Worm (Caenorhabditis elegans) whole organism, early embryonic: Measurements from ENCODE around the gene C29A12.6.

ENCODE experiments used
- B0310.2 ChIP-seq: sonication (generic microtip); optimal IDR thresholded peaks from 2 replicates; lab custom pipeline; 2016; ENCODE audit warnings: mild to moderate bottlenecking, missing genetic modification characterization, missing compliant biosample characterization
- F13C5.2 ChIP-seq: sonication (generic microtip); optimal IDR thresholded peaks from 2 replicates; lab custom pipeline; 2017; ENCODE audit warnings: mild to moderate bottlenecking, missing genetic modification characterization, inconsistent platforms, missing compliant biosample characterization
- aly-1 ChIP-seq: sonication (generic microtip); optimal IDR thresholded peaks from 2 replicates; lab custom pipeline; 2016; ENCODE audit warnings: missing genetic modification characterization, missing compliant biosample characterization
- ama-1 ChIP-seq: fragments of 150-350 bp; optimal IDR thresholded peaks from 2 replicates; lab custom pipeline; 2014
- ceh-13 ChIP-seq: fragments of 200-800 bp; sonication (Bioruptor generic); optimal IDR thresholded peaks from 2 replicates; lab custom pipeline; 2018; ENCODE audit warnings: mild to moderate bottlenecking, missing genetic modification characterization, missing compliant biosample characterization
- ceh-36 ChIP-seq: sonication (generic microtip); optimal IDR thresholded peaks from 2 replicates; lab custom pipeline; 2016; ENCODE audit warnings: missing genetic modification characterization, inconsistent platforms, missing compliant biosample characterization
- ets-7 ChIP-seq: sonication (generic microtip); optimal IDR thresholded peaks from 2 replicates; lab custom pipeline; 2016; ENCODE audit warnings: missing genotype, missing genetic modification characterization, missing compliant biosample characterization
- flt-1 ChIP-seq: fragments of 200-800 bp; sonication (Bioruptor generic); IDR thresholded peaks from 2 replicates; pipeline ENCODE4 v1.3.6; 2022; ENCODE audit warnings: missing genetic modification characterization, missing compliant biosample characterization
- hmbx-1 ChIP-seq: sonication (generic microtip); optimal IDR thresholded peaks from 2 replicates; lab custom pipeline; 2016; ENCODE audit warnings: mild to moderate bottlenecking, missing genetic modification characterization, missing compliant biosample characterization
- hmg-4 ChIP-seq: fragments of 200-800 bp; sonication (Bioruptor generic); optimal IDR thresholded peaks from 2 replicates; lab custom pipeline; 2018; ENCODE audit warnings: mild to moderate bottlenecking, missing genetic modification characterization, missing compliant biosample characterization
- hnd-1 ChIP-seq: sonication (generic microtip); optimal IDR thresholded peaks from 2 replicates; lab custom pipeline; 2016; ENCODE audit warnings: missing genetic modification characterization, missing compliant biosample characterization
- pes-1 ChIP-seq: fragments of 200-800 bp; sonication (Bioruptor generic); IDR thresholded peaks from 2 replicates; pipeline ENCODE4 v1.3.6; 2022; ENCODE audit warnings: missing genetic modification reagents, missing genetic modification characterization, missing compliant biosample characterization
- scrt-1 ChIP-seq: fragments of 200-800 bp; sonication (Bioruptor generic); IDR thresholded peaks from 2 replicates; pipeline ENCODE4 v1.3.6; 2022; ENCODE audit warnings: missing genetic modification characterization, missing compliant biosample characterization
- sea-1 ChIP-seq: fragments of 200-800 bp; sonication (Bioruptor generic); conservative IDR thresholded peaks from 2 replicates; pipeline ENCODE4 v1.3.6; 2022; ENCODE audit warnings: missing genetic modification characterization, missing compliant biosample characterization
- tbx-11 ChIP-seq: fragments of 200-800 bp; sonication (Bioruptor generic); IDR thresholded peaks from 2 replicates; pipeline ENCODE4 v1.3.6; 2022; ENCODE audit warnings: missing genetic modification characterization, missing compliant biosample characterization
- tbx-37 ChIP-seq: fragments of 200-800 bp; sonication (Bioruptor generic); conservative IDR thresholded peaks from 2 replicates; pipeline ENCODE4 v1.3.6; 2022; ENCODE audit warnings: missing genetic modification reagents, missing genetic modification characterization, missing compliant biosample characterization
- tra-4 ChIP-seq: sonication (generic microtip); optimal IDR thresholded peaks from 2 replicates; lab custom pipeline; 2017; ENCODE audit warnings: missing genetic modification characterization, missing compliant biosample characterization

Gene C29A12.6

ce11 chrV:10896295-10896694, 49.3 kb downstream of the C29A12.6 start, which contains the start of gene F32D8.13:
TSS of gene F32D8.13 (minus strand) at chrV:10896543.
- TF ChIP-seq ama-1 (lab: Kevin White, UChicago): no peak
- no peak for TF ChIP-seq F13C5.2 (tag; lab: Kevin White, UChicago)
- no peak for TF ChIP-seq hnd-1 (tag; lab: Kevin White, UChicago)
- no peak for TF ChIP-seq B0310.2 (tag; lab: Kevin White, UChicago)
- no peak for TF ChIP-seq hmbx-1 (tag; lab: Kevin White, UChicago)
- TF ChIP-seq aly-1: no peak
- no peak for TF ChIP-seq pes-1
- TF ChIP-seq scrt-1 (GFP tag; lab: Robert Waterston, UW): no peak
- no peak for TF ChIP-seq hmg-4 (GFP tag; lab: Kevin White, UChicago)
- no peak for TF ChIP-seq tra-4 (tag; lab: Kevin White, UChicago)

DNA sequence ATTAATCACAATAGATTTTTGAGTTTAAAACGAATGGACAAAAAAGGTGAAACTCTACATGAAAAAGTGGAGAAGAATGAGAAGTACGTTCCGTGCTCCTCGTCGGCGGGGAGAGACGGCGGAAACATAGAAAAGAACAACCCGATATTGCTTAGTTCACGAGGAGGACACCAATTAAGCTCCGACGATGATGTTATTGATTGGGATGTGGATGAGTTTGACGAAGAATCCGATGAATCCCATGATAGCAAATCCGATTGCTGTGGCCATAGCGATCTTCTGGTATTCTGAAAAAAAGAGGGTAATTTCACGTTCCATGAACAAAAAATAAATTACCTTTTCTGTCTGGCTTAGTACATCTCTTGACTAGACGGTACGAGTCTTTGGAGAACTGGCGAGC, 49.7 kb downstream of the C29A12.6 start:
- TF ChIP-seq scrt-1 (GFP tag; lab: Robert Waterston, UW) (no peak), aly-1 (no peak), F13C5.2 (tag; lab: Kevin White, UChicago) (no peak)

DNA sequence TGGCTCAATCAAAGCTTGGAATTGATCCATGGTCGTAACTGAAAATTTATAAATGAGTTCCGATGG, 49.9 kb downstream of the C29A12.6 start, which contains the start of gene sec-61.G:
TSS of gene sec-61.G (minus strand) at position 38 of the 66 bp plus-strand sequence.
- TF ChIP-seq hnd-1 (tag; lab: Kevin White, UChicago) (no peak), ceh-36 (tag; lab: Kevin White, UChicago) (no peak), ama-1 (lab: Kevin White, UChicago) (no peak), scrt-1 (GFP tag; lab: Robert Waterston, UW) (no peak), flt-1 (GFP tag; lab: Robert Waterston, UW) (no peak), hmg-4 (GFP tag; lab: Kevin White, UChicago) (no peak), tbx-11 (GFP tag; lab: Robert Waterston, UW) (no peak), sea-1 (no peak), F13C5.2 (tag; lab: Kevin White, UChicago) (no peak), aly-1 (no peak), ets-7 (tag; lab: Kevin White, UChicago) (no peak), B0310.2 (tag; lab: Kevin White, UChicago) (no peak), tra-4 (tag; lab: Kevin White, UChicago) (no peak), ceh-13 (GFP tag; lab: Kevin White, UChicago) (no peak), pes-1 (no peak), tbx-37 (GFP tag; lab: Robert Waterston, UW) (no peak), hmbx-1 (tag; lab: Kevin White, UChicago) (no peak)

ce11 chrV:10897172-10897571, 50.2 kb downstream of the C29A12.6 start:
- no peak for TF ChIP-seq ceh-36 (tag; lab: Kevin White, UChicago)
- peak; percentile 53 for TF ChIP-seq hnd-1 (tag; lab: Kevin White, UChicago)
- TF ChIP-seq pes-1: no peak; the same call in none of the 2 replicates
- TF ChIP-seq tbx-11 (GFP tag; lab: Robert Waterston, UW): peak; percentile 58; the same call in 1 of the 2 replicates
- peak; percentile 76 for TF ChIP-seq flt-1 (GFP tag; lab: Robert Waterston, UW)
- TF ChIP-seq aly-1: no peak
- TF ChIP-seq tra-4 (tag; lab: Kevin White, UChicago): no peak
- no peak for TF ChIP-seq ceh-13 (GFP tag; lab: Kevin White, UChicago)
- peak; percentile 93 for TF ChIP-seq F13C5.2 (tag; lab: Kevin White, UChicago)
- TF ChIP-seq tbx-37 (GFP tag; lab: Robert Waterston, UW): peak; percentile 61
- peak; percentile 82 for TF ChIP-seq hmg-4 (GFP tag; lab: Kevin White, UChicago)
- no peak for TF ChIP-seq ama-1 (lab: Kevin White, UChicago)
- no peak for TF ChIP-seq ets-7 (tag; lab: Kevin White, UChicago)
- TF ChIP-seq scrt-1 (GFP tag; lab: Robert Waterston, UW): peak; percentile 46; the same call in 1 of the 2 replicates
- TF ChIP-seq sea-1: peak; percentile 68; the same call in 1 of the 2 replicates
- no peak for TF ChIP-seq hmbx-1 (tag; lab: Kevin White, UChicago)
- peak; percentile 25 for TF ChIP-seq B0310.2 (tag; lab: Kevin White, UChicago)

DNA sequence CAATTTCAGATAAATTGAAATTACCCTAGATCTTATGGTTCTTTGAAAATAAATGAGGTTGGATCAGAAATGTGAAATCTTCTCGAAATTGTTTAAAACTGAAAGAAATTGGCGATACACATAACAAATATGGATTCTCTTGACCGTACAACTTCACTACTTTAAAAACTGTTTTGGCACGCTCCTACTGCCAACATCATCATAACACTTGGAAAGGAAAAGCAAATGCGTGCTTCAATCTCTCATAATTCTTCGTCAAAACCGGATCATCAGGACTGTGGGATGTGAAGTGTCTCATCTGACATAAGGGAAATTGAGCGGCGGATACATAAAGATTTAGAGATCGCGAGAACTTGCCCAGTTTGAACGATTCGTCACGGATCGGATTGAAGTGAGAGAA, 51.1 kb downstream of the C29A12.6 start, which contains the start of gene F32D8.7:
TSS of gene F32D8.7 (plus strand) at position 329 of the 400 bp plus-strand sequence.
- TF ChIP-seq sea-1: no peak
- TF ChIP-seq aly-1: no peak
- no peak for TF ChIP-seq ets-7 (tag; lab: Kevin White, UChicago)
- TF ChIP-seq ceh-36 (tag; lab: Kevin White, UChicago): no peak
- TF ChIP-seq ceh-13 (GFP tag; lab: Kevin White, UChicago): no peak
- no peak for TF ChIP-seq hmbx-1 (tag; lab: Kevin White, UChicago)
- TF ChIP-seq hnd-1 (tag; lab: Kevin White, UChicago): no peak
- TF ChIP-seq F13C5.2 (tag; lab: Kevin White, UChicago): no peak
- no peak for TF ChIP-seq scrt-1 (GFP tag; lab: Robert Waterston, UW)
- no peak for TF ChIP-seq ama-1 (lab: Kevin White, UChicago)
- no peak for TF ChIP-seq B0310.2 (tag; lab: Kevin White, UChicago)
- TF ChIP-seq tbx-11 (GFP tag; lab: Robert Waterston, UW): no peak
- no peak for TF ChIP-seq hmg-4 (GFP tag; lab: Kevin White, UChicago)

- TF ChIP-seq pes-1 (no peak), aly-1 (no peak), tbx-11 (GFP tag; lab: Robert Waterston, UW) (no peak), ets-7 (tag; lab: Kevin White, UChicago) (no peak), scrt-1 (GFP tag; lab: Robert Waterston, UW) (no peak), B0310.2 (tag; lab: Kevin White, UChicago) (no peak), F13C5.2 (tag; lab: Kevin White, UChicago) (no peak), hnd-1 (tag; lab: Kevin White, UChicago) (no peak), ceh-36 (tag; lab: Kevin White, UChicago) (no peak), hmbx-1 (tag; lab: Kevin White, UChicago) (no peak), hmg-4 (GFP tag; lab: Kevin White, UChicago) (no peak), tra-4 (tag; lab: Kevin White, UChicago) (no peak)
These were observed 51.6 kb downstream of the C29A12.6 start for ce11 chrV:10898629-10899028.

DNA sequence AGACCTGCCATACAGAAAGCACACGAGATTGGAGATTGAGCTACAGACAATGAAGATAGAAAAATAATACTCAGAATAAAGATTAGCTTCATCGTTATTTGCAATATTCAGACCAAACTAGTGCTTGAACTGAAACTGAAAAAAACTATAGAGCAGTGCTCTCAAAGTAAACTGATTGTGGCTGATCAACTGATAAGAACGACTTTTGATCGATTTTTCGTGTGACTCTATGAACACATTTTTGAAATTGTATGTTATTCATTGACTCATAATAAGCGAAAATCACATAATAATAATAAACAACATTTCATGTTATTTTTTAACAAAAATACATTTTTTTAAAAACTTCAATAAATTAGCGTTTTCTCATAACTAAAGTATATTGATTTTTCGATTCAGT, 54.1 kb downstream of the C29A12.6 start, which contains the start of gene spp-16:
TSS of gene spp-16 (minus strand) at position 179 of the 400 bp plus-strand sequence.
- TF ChIP-seq ceh-13 (GFP tag; lab: Kevin White, UChicago): no peak
- TF ChIP-seq flt-1 (GFP tag; lab: Robert Waterston, UW): no peak
- no peak for TF ChIP-seq sea-1
- TF ChIP-seq B0310.2 (tag; lab: Kevin White, UChicago): no peak
- TF ChIP-seq tra-4 (tag; lab: Kevin White, UChicago): no peak
- TF ChIP-seq F13C5.2 (tag; lab: Kevin White, UChicago): no peak
- no peak for TF ChIP-seq aly-1
- TF ChIP-seq ama-1 (lab: Kevin White, UChicago): no peak
- TF ChIP-seq hmg-4 (GFP tag; lab: Kevin White, UChicago): no peak
- TF ChIP-seq tbx-37 (GFP tag; lab: Robert Waterston, UW): no peak
- TF ChIP-seq scrt-1 (GFP tag; lab: Robert Waterston, UW): no peak
- TF ChIP-seq tbx-11 (GFP tag; lab: Robert Waterston, UW): no peak
- no peak for TF ChIP-seq hmbx-1 (tag; lab: Kevin White, UChicago)
